Worm (Caenorhabditis elegans): ENCODE measurements around the gene rha-1.

Gene rha-1

DNA sequence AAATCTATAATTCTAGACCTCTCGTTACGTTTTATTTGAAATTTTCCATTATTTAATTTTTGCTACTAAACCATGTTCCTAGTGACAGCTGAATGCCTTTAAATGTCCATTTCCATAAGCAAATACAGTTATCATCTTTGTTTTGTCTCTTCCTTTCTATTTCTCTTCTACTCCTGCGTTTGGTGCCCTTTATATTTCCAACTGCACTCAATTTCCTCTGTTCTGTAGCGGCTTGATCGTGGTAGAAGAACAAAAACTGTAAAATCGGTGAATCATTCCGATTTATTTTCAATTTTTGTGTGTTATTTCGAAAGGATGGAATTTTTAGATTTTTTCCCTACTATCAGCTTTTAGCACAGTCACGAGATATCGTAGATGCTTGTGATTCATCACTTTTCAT is 12.4 kb upstream of the rha-1 start:
- TF ChIP-seq ceh-19 (GFP tag; optimal IDR thresholded peaks at IDR 0.05), result no peak
- no peak for TF ChIP-seq tbx-2 (tag; optimal IDR thresholded peaks at IDR 0.05)
- no peak for TF ChIP-seq zip-5 (tag; optimal IDR thresholded peaks at IDR 0.05)

- TF ChIP-seq hlh-15 (tag; optimal IDR thresholded peaks at IDR 0.05) (no peak), ceh-14 (tag; optimal IDR thresholded peaks at IDR 0.05) (no peak), hlh-8 (tag; optimal IDR thresholded peaks at IDR 0.05) (no peak), lin-11 (tag; optimal IDR thresholded peaks at IDR 0.05) (no peak), T23F11.4 (GFP tag; optimal IDR thresholded peaks at IDR 0.05) (no peak), madf-2 (tag; optimal IDR thresholded peaks at IDR 0.05) (no peak), dve-1 (tag; optimal IDR thresholded peaks at IDR 0.05) (no peak), npax-4 (tag; optimal IDR thresholded peaks at IDR 0.05) (no peak), ets-4 (tag; optimal IDR thresholded peaks at IDR 0.05) (no peak), zip-5 (tag; optimal IDR thresholded peaks at IDR 0.05) (no peak), ttx-3 (tag; optimal IDR thresholded peaks at IDR 0.05) (no peak), ceh-30 (tag; optimal IDR thresholded peaks at IDR 0.05) (no peak), rnt-1 (tag; optimal IDR thresholded peaks at IDR 0.05) (no peak), elt-2 (tag; optimal IDR thresholded peaks at IDR 0.05) (no peak), sox-4 (tag; optimal IDR thresholded peaks at IDR 0.05) (no peak), fkh-6 (tag; optimal IDR thresholded peaks at IDR 0.05) (no peak), Y22D7AL.16 (tag; optimal IDR thresholded peaks at IDR 0.05) (no peak), ahr-1 (tag; optimal IDR thresholded peaks at IDR 0.05) (no peak), ceh-9 (tag; optimal IDR thresholded peaks at IDR 0.05) (no peak), ztf-16 (tag; optimal IDR thresholded peaks at IDR 0.05) (no peak)
These were observed 11.9 kb upstream of the rha-1 start for ce11 chrII:8895398-8895797.

ce11 chrII:8891606-8892005 is 8.1 kb upstream of the rha-1 start:
- TF ChIP-seq pax-1 (tag; optimal IDR thresholded peaks at IDR 0.05), result no peak
- TF ChIP-seq madf-2 (tag; optimal IDR thresholded peaks at IDR 0.05), result no peak
- no peak for TF ChIP-seq elt-4 (tag; optimal IDR thresholded peaks at IDR 0.05)
- no peak for TF ChIP-seq nhr-232 (tag; optimal IDR thresholded peaks at IDR 0.05)
- no peak for TF ChIP-seq ceh-6 (GFP tag; optimal IDR thresholded peaks at IDR 0.05)
- TF ChIP-seq che-1 (tag; optimal IDR thresholded peaks at IDR 0.05), result no peak
- TF ChIP-seq ref-2 (tag; optimal IDR thresholded peaks at IDR 0.05), result no peak
- TF ChIP-seq ceh-19 (GFP tag; optimal IDR thresholded peaks at IDR 0.05), result no peak
- TF ChIP-seq mec-3 (tag; optimal IDR thresholded peaks at IDR 0.05; ENCODE audit: borderline replicate concordance), result no peak
- no peak for TF ChIP-seq rnt-1 (tag; optimal IDR thresholded peaks at IDR 0.05)
- no peak for TF ChIP-seq hlh-30 (tag; optimal IDR thresholded peaks at IDR 0.05; ENCODE audit: insufficient read depth)
- TF ChIP-seq pha-4 (tag; optimal IDR thresholded peaks at IDR 0.05), result no peak
- TF ChIP-seq elt-2 (tag; optimal IDR thresholded peaks at IDR 0.05), result no peak
- no peak for TF ChIP-seq pag-3 (tag; optimal IDR thresholded peaks at IDR 0.05; ENCODE audit: borderline replicate concordance)
- TF ChIP-seq ama-1 (optimal IDR thresholded peaks at IDR 0.05), result no peak
- no peak for TF ChIP-seq dve-1 (tag; optimal IDR thresholded peaks at IDR 0.05)
- no peak for TF ChIP-seq ceh-45 (GFP tag; IDR thresholded peaks at IDR 0.05)
- no peak for TF ChIP-seq hlh-6 (tag; optimal IDR thresholded peaks at IDR 0.05)
- no peak for TF ChIP-seq odd-2 (tag; optimal IDR thresholded peaks at IDR 0.05)
- TF ChIP-seq tbx-7 (tag; optimal IDR thresholded peaks at IDR 0.05), result no peak

ce11 chrII:8891042-8891441 is 7.6 kb upstream of the rha-1 start:
- TF ChIP-seq ceh-30 (tag; optimal IDR thresholded peaks at IDR 0.05), result no peak
- TF ChIP-seq ceh-6 (GFP tag; optimal IDR thresholded peaks at IDR 0.05), result no peak
- no peak for TF ChIP-seq Y22D7AL.16 (tag; optimal IDR thresholded peaks at IDR 0.05)
- no peak for TF ChIP-seq pqm-1 (tag; optimal IDR thresholded peaks at IDR 0.05)
- no peak for TF ChIP-seq ceh-9 (tag; optimal IDR thresholded peaks at IDR 0.05)

Measured in whole organism, late embryonic.